Worm (Caenorhabditis elegans) whole organism, mixed stage, embryonic: ENCODE results near the gene F20G2.5.

ENCODE experiments used
- M03D4.4 ChIP-seq: sonication (generic microtip); optimal IDR thresholded peaks from 2 replicates; lab custom pipeline; 2017; ENCODE audit warnings: mild to moderate bottlenecking, missing genetic modification characterization, missing compliant biosample characterization
- bed-3 ChIP-seq: fragments of 200-800 bp; sonication (Bioruptor generic); optimal IDR thresholded peaks from 3 replicates; lab custom pipeline; 2018; ENCODE audit warnings: mild to moderate bottlenecking, missing genetic modification characterization, moderate library complexity, missing compliant biosample characterization
- ceh-39 ChIP-seq: fragments of 150-350 bp; optimal IDR thresholded peaks from 2 replicates; lab custom pipeline; 2014; ENCODE audit warnings: missing biosample characterization, missing genetic modification characterization
- ceh-43 ChIP-seq: fragments of 200-800 bp; sonication (Bioruptor generic); optimal IDR thresholded peaks from 2 replicates; lab custom pipeline; 2018; ENCODE audit warnings: mild to moderate bottlenecking, missing genetic modification characterization, moderate library complexity, missing compliant biosample characterization
- ceh-83 ChIP-seq: fragments of 200-800 bp; sonication (Bioruptor generic); optimal IDR thresholded peaks from 2 replicates; lab custom pipeline; 2018; ENCODE audit warnings: mild to moderate bottlenecking, missing genetic modification characterization, missing compliant biosample characterization
- ces-1 ChIP-seq: fragments of 150-350 bp; optimal IDR thresholded peaks from 2 replicates; lab custom pipeline; 2014; ENCODE audit warnings: missing biosample characterization, missing genetic modification reagents, missing genetic modification characterization
- cnd-1 ChIP-seq: fragments of 200-800 bp; sonication (Bioruptor generic); optimal IDR thresholded peaks from 2 replicates; lab custom pipeline; 2018; ENCODE audit warnings: mild to moderate bottlenecking, missing genetic modification characterization, missing compliant biosample characterization
- drap-1 ChIP-seq: fragments of 200-800 bp; sonication (Bioruptor generic); optimal IDR thresholded peaks from 3 replicates; lab custom pipeline; 2018; ENCODE audit warnings: mild to moderate bottlenecking, missing genetic modification characterization, missing compliant biosample characterization
- elt-1 ChIP-seq: sonication (generic microtip); optimal IDR thresholded peaks from 2 replicates; lab custom pipeline; 2017; ENCODE audit warnings: missing genetic modification characterization, mild to moderate bottlenecking, missing compliant biosample characterization, antibody characterized with exemption, moderate library complexity, borderline replicate concordance; ENCODE audit not compliant: insufficient read depth
- elt-3 ChIP-seq: fragments of 150-350 bp; optimal IDR thresholded peaks from 2 replicates; lab custom pipeline; 2014; ENCODE audit warnings: missing biosample characterization, missing genetic modification characterization
- hlh-1 ChIP-seq: fragments of 150-350 bp; optimal IDR thresholded peaks from 2 replicates; lab custom pipeline; 2014; ENCODE audit warnings: missing biosample characterization, missing genetic modification reagents, missing genetic modification characterization
- lin-13 ChIP-seq: fragments of 150-350 bp; optimal IDR thresholded peaks from 2 replicates; lab custom pipeline; 2014; ENCODE audit warnings: missing biosample characterization, missing genetic modification characterization
- lin-32 ChIP-seq: fragments of 200-800 bp; sonication (Bioruptor generic); optimal IDR thresholded peaks from 2 replicates; lab custom pipeline; 2018; ENCODE audit warnings: mild to moderate bottlenecking, missing genetic modification characterization, missing compliant biosample characterization
- lsy-2 ChIP-seq: fragments of 150-350 bp; optimal IDR thresholded peaks from 2 replicates; lab custom pipeline; 2014; ENCODE audit warnings: missing biosample characterization, missing genetic modification characterization
- mab-5 ChIP-seq: fragments of 150-350 bp; optimal IDR thresholded peaks from 2 replicates; lab custom pipeline; 2014; ENCODE audit warnings: missing biosample characterization, missing genetic modification characterization
- mep-1 ChIP-seq: fragments of 150-350 bp; optimal IDR thresholded peaks from 2 replicates; lab custom pipeline; 2017; ENCODE audit warnings: missing biosample characterization, missing genetic modification reagents, missing genetic modification characterization, inconsistent platforms
- mls-2 ChIP-seq: sonication (generic microtip); optimal IDR thresholded peaks from 2 replicates; lab custom pipeline; 2016; ENCODE audit warnings: mild to moderate bottlenecking, missing genetic modification characterization, moderate library complexity, missing compliant biosample characterization
- nhr-12 ChIP-seq: fragments of 150-350 bp; optimal IDR thresholded peaks from 2 replicates; lab custom pipeline; 2014; ENCODE audit warnings: missing biosample characterization, missing genetic modification characterization
- nhr-2 ChIP-seq: fragments of 150-350 bp; optimal IDR thresholded peaks from 2 replicates; lab custom pipeline; 2014; ENCODE audit warnings: missing biosample characterization, missing genetic modification characterization
- nhr-237 ChIP-seq: fragments of 150-350 bp; optimal IDR thresholded peaks from 2 replicates; lab custom pipeline; 2014; ENCODE audit warnings: missing biosample characterization, missing genetic modification characterization
- nhr-28 ChIP-seq: fragments of 150-350 bp; optimal IDR thresholded peaks from 2 replicates; lab custom pipeline; 2014; ENCODE audit warnings: missing biosample characterization, missing genetic modification characterization
- nhr-76 ChIP-seq: sonication (generic microtip); optimal IDR thresholded peaks from 2 replicates; lab custom pipeline; 2017; ENCODE audit warnings: missing biosample characterization, missing genetic modification characterization
- pha-4 ChIP-seq: fragments of 150-350 bp; optimal IDR thresholded peaks from 2 replicates; lab custom pipeline; 2018; ENCODE audit warnings: missing biosample characterization, missing genetic modification reagents, missing genetic modification characterization
- sem-2 ChIP-seq: fragments of 200-800 bp; sonication (Bioruptor generic); optimal IDR thresholded peaks from 2 replicates; lab custom pipeline; 2018; ENCODE audit warnings: mild to moderate bottlenecking, missing genetic modification characterization, missing compliant biosample characterization
- snpc-4 ChIP-seq: fragments of 150-350 bp; optimal IDR thresholded peaks from 2 replicates; lab custom pipeline; 2014; ENCODE audit warnings: missing biosample characterization, missing genetic modification characterization
- sptf-1 ChIP-seq: sonication (generic microtip); optimal IDR thresholded peaks from 2 replicates; lab custom pipeline; 2017; ENCODE audit warnings: mild to moderate bottlenecking, missing genetic modification characterization, moderate library complexity, missing compliant biosample characterization
- tbx-8 ChIP-seq: fragments of 200-800 bp; sonication (Bioruptor generic); optimal IDR thresholded peaks from 2 replicates; lab custom pipeline; 2018; ENCODE audit warnings: mild to moderate bottlenecking, missing genetic modification characterization, moderate library complexity, missing compliant biosample characterization
- unc-120 ChIP-seq: sonication (generic microtip); optimal IDR thresholded peaks from 2 replicates; lab custom pipeline; 2017; ENCODE audit warnings: missing genetic modification characterization, missing compliant biosample characterization; ENCODE audit not compliant: poor library complexity, severe bottlenecking
- unc-39 ChIP-seq: fragments of 150-350 bp; optimal IDR thresholded peaks from 2 replicates; lab custom pipeline; 2014; ENCODE audit warnings: missing biosample characterization, missing genetic modification characterization
- zip-8 ChIP-seq: fragments of 150-350 bp; optimal IDR thresholded peaks from 2 replicates; lab custom pipeline; 2014; ENCODE audit warnings: missing biosample characterization, missing genetic modification characterization
- ztf-11 ChIP-seq: fragments of 150-350 bp; optimal IDR thresholded peaks from 2 replicates; lab custom pipeline; 2014; ENCODE audit warnings: missing biosample characterization, missing genetic modification characterization

Gene F20G2.5

DNA sequence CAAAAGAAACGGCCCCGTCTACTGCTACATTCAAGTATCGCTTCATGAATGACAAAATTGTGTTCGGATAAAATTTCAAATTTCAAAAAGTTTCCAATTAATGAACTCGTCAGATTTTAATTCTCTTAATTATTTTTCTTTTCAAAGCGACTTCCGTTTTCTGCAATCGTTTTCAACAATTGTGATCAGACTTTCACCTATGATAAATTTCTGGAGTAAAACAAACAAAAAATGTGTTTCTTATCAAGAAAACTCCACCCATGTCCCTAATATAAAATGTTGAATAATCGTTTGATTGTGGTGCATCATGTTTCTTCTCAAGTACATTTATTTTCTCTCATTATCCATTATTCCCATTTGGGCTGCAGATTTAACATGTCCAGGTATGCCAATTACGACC is at the start of gene F20G2.5:
TSS of gene F20G2.5 (plus strand) at position 301 of the 400 bp plus-strand sequence.
- TF ChIP-seq nhr-2 (no peak), lsy-2 (tag; lab: Kevin White, UChicago) (no peak), sptf-1 (tag; lab: Kevin White, UChicago) (no peak), nhr-76 (tag; lab: Kevin White, UChicago) (no peak), ceh-39 (tag; lab: Kevin White, UChicago) (no peak), snpc-4 (tag; lab: Kevin White, UChicago) (no peak), unc-39 (tag; lab: Kevin White, UChicago) (no peak), bed-3 (GFP tag; lab: Kevin White, UChicago) (no peak), hlh-1 (no peak), zip-8 (tag; lab: Kevin White, UChicago) (no peak)

ce11 chrV:13724781-13725180 is 46.5 kb upstream of the F20G2.5 start, which contains the start of gene F35E12.2:
Gene F35E12.2 (minus strand): TSS chrV:13724881.
- no peak for TF ChIP-seq nhr-2
- no peak for TF ChIP-seq snpc-4 (tag; lab: Kevin White, UChicago)
- TF ChIP-seq elt-3 (tag; lab: Kevin White, UChicago): no peak
- TF ChIP-seq nhr-76 (tag; lab: Kevin White, UChicago): no peak
- TF ChIP-seq mab-5 (tag; lab: Kevin White, UChicago): no peak
- TF ChIP-seq mep-1 (tag; lab: Kevin White, UChicago): no peak
- TF ChIP-seq ztf-11 (tag; lab: Kevin White, UChicago): no peak
- no peak for TF ChIP-seq ceh-43 (GFP tag; lab: Kevin White, UChicago)
- no peak for TF ChIP-seq pha-4
- TF ChIP-seq nhr-28: no peak
- no peak for TF ChIP-seq lin-32
- no peak for TF ChIP-seq M03D4.4 (tag; lab: Kevin White, UChicago)
- no peak for TF ChIP-seq cnd-1 (tag; lab: Kevin White, UChicago)
- TF ChIP-seq elt-1 (tag; lab: Kevin White, UChicago): no peak
- TF ChIP-seq drap-1 (GFP tag; lab: Kevin White, UChicago): no peak
- TF ChIP-seq ceh-83 (GFP tag; lab: Kevin White, UChicago): no peak
- no peak for TF ChIP-seq unc-120 (tag; lab: Kevin White, UChicago)

DNA sequence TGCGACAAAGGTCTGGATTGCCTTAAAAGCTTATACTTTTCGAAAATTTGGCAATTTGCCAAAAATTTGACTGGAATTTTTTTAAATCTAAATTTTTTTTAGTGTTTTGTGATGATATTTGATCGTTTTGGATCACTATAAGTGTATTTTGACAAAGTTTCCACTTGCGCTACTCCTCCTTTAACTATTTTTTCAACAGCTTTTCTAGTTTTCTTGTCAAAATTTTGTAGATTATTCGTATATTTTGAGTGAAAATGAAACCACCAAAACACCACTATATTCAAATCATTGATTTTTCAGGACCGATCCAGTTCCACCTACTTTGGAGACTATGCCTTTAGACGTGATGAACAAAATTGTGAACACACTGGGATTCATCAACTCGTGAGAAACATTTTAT is 45.7 kb upstream of the F20G2.5 start, which contains the start of gene fbxa-181:
TSS of gene fbxa-181 (plus strand) at position 301 of the 400 bp plus-strand sequence.
- TF ChIP-seq nhr-76 (tag; lab: Kevin White, UChicago) (no peak), ces-1 (no peak), cnd-1 (tag; lab: Kevin White, UChicago) (no peak), sem-2 (GFP tag; lab: Kevin White, UChicago) (no peak), elt-1 (tag; lab: Kevin White, UChicago) (no peak), nhr-237 (tag; lab: Kevin White, UChicago) (no peak), unc-39 (tag; lab: Kevin White, UChicago) (no peak), nhr-28 (no peak), lin-13 (tag; lab: Kevin White, UChicago) (no peak), tbx-8 (GFP tag; lab: Kevin White, UChicago) (no peak), ceh-43 (GFP tag; lab: Kevin White, UChicago) (no peak), ztf-11 (tag; lab: Kevin White, UChicago) (no peak), unc-120 (tag; lab: Kevin White, UChicago) (no peak)
- TF ChIP-seq, all 35 proteins: peak for 0

DNA sequence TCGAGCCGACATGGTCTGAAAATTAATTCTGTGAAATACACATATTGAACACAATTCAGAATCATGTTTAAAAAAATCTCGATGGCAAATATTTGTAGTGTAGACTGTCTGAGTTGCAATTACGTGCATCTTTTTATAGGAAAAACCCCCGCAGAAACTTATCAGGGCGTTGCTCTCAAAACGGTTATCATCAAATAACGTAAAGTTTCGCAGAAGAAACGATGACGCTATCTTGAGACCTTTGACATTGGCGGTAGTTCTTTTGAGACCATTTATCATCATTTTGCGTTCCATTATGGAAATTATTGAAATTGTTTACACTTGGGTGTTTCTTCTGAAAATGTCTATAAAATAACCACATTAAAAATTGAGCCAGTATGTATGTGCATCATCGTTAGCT is 40.5 kb upstream of the F20G2.5 start, which contains the start of gene dct-17:
TSS of gene dct-17 (minus strand) at position 23 of the 400 bp plus-strand sequence.
- TF ChIP-seq mls-2 (tag; lab: Kevin White, UChicago): no peak
- no peak for TF ChIP-seq elt-1 (tag; lab: Kevin White, UChicago)
- no peak for TF ChIP-seq cnd-1 (tag; lab: Kevin White, UChicago)
- no peak for TF ChIP-seq unc-39 (tag; lab: Kevin White, UChicago)
- TF ChIP-seq drap-1 (GFP tag; lab: Kevin White, UChicago): no peak
- TF ChIP-seq nhr-12: no peak
- no peak for TF ChIP-seq lin-32
- TF ChIP-seq M03D4.4 (tag; lab: Kevin White, UChicago): no peak
- no peak for TF ChIP-seq sptf-1 (tag; lab: Kevin White, UChicago)
- TF ChIP-seq lsy-2 (tag; lab: Kevin White, UChicago): no peak
- TF ChIP-seq hlh-1: no peak
